Worm (Caenorhabditis elegans): ENCODE data around the gene C16C8.26.

The C16C8.26 gene

ce11 chrII:3444280-3444679 is 13.8 kb downstream of the C16C8.26 start, which contains the start of gene C16C8.4:
TSS of gene C16C8.4 (minus strand) at chrII:3444380.
- no peak for TF ChIP-seq him-1 (tag; optimal IDR thresholded peaks at IDR 0.05)
- TF ChIP-seq W03F9.2 (tag; optimal IDR thresholded peaks at IDR 0.05) = no peak
- TF ChIP-seq dao-5 (tag; optimal IDR thresholded peaks at IDR 0.05) = no peak

- TF ChIP-seq W03F9.2 (tag; optimal IDR thresholded peaks at IDR 0.05) (no peak), him-1 (tag; optimal IDR thresholded peaks at IDR 0.05) (no peak), dao-5 (tag; optimal IDR thresholded peaks at IDR 0.05) (no peak)
Measured at ce11 chrII:3443154-3443553, 15.0 kb downstream of the C16C8.26 start, which contains the start of gene C16C8.22. TSS of gene C16C8.22 (minus strand) at chrII:3443254.

- TF ChIP-seq him-1 (tag; optimal IDR thresholded peaks at IDR 0.05) (no peak), W03F9.2 (tag; optimal IDR thresholded peaks at IDR 0.05) (no peak), dao-5 (tag; optimal IDR thresholded peaks at IDR 0.05) (no peak)
Measured at ce11 chrII:3441377-3441776, 16.7 kb downstream of the C16C8.26 start, which contains the start of gene C16C8.27. TSS of gene C16C8.27 (plus strand) at chrII:3441677.

DNA sequence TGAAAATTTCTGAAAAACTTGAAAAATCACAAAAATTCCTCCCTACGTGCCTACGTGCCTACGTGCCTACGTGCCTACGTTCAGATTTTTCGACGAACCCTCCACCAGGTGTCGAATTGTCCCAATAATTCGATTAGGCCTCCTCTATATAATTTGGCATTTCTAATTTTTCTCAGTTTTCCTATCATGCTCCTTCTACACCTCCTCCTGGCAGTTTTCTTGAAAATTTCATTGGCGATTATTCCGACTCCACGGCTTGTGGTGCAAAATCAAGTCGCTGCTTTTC is 17.5 kb downstream of the C16C8.26 start, which contains the start of gene C16C8.17:
Gene C16C8.17 (plus strand): TSS at position 187 of the 286 bp plus-strand sequence.
- no peak for TF ChIP-seq him-1 (tag; optimal IDR thresholded peaks at IDR 0.05)
- no peak for TF ChIP-seq W03F9.2 (tag; optimal IDR thresholded peaks at IDR 0.05)

ce11 chrII:3439842-3440640 is 18.1 kb downstream of the C16C8.26 start:
- no peak for TF ChIP-seq W03F9.2 (tag; optimal IDR thresholded peaks at IDR 0.05)
- TF ChIP-seq him-1 (tag; optimal IDR thresholded peaks at IDR 0.05) = no peak
- TF ChIP-seq dao-5 (tag; optimal IDR thresholded peaks at IDR 0.05) = no peak

- TF ChIP-seq W03F9.2 (tag; optimal IDR thresholded peaks at IDR 0.05) = no peak
- peak; percentile 73 for TF ChIP-seq dao-5 (tag; optimal IDR thresholded peaks at IDR 0.05)
- TF ChIP-seq him-1 (tag; optimal IDR thresholded peaks at IDR 0.05) = no peak
Measured at ce11 chrII:3439244-3439698, 18.8 kb downstream of the C16C8.26 start.

ce11 chrII:3438280-3438679 is 19.8 kb downstream of the C16C8.26 start:
- no peak for TF ChIP-seq dao-5 (tag; optimal IDR thresholded peaks at IDR 0.05)
- TF ChIP-seq him-1 (tag; optimal IDR thresholded peaks at IDR 0.05) = no peak
- TF ChIP-seq W03F9.2 (tag; optimal IDR thresholded peaks at IDR 0.05) = no peak

ce11 chrII:3437393-3437792 is 20.7 kb downstream of the C16C8.26 start:
- TF ChIP-seq him-1 (tag; optimal IDR thresholded peaks at IDR 0.05) = no peak
- no peak for TF ChIP-seq dao-5 (tag; optimal IDR thresholded peaks at IDR 0.05)
- TF ChIP-seq W03F9.2 (tag; optimal IDR thresholded peaks at IDR 0.05) = no peak

DNA sequence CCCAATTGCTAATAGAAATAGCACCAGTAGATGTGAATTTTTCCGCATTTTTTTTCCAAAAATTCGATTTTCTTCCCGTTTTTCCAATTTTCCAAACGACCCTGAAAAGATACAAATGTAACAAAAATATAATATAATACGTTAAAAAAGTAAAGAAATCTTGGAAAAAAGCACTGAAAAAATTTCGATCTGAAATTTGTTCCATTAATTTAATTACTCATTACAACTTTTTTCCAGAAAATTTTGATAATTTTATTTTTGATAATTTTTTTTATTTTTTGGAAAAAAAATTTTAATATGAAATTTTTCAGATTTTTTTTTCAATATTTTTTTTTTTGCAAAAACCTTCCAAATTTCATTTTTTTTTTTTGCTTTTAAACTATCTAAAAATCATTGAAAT is 21.7 kb downstream of the C16C8.26 start, which contains the start of gene skpo-2:
Gene skpo-2 (minus strand): TSS at position 101 of the 400 bp plus-strand sequence.
- TF ChIP-seq him-1 (tag; optimal IDR thresholded peaks at IDR 0.05) (no peak), dao-5 (tag; optimal IDR thresholded peaks at IDR 0.05) (no peak), W03F9.2 (tag; optimal IDR thresholded peaks at IDR 0.05) (no peak)

- TF ChIP-seq him-1 (tag; optimal IDR thresholded peaks at IDR 0.05) (no peak), W03F9.2 (tag; optimal IDR thresholded peaks at IDR 0.05) (no peak), dao-5 (tag; optimal IDR thresholded peaks at IDR 0.05) (no peak)
Measured at ce11 chrII:3434893-3435503, 23.1 kb downstream of the C16C8.26 start.

DNA sequence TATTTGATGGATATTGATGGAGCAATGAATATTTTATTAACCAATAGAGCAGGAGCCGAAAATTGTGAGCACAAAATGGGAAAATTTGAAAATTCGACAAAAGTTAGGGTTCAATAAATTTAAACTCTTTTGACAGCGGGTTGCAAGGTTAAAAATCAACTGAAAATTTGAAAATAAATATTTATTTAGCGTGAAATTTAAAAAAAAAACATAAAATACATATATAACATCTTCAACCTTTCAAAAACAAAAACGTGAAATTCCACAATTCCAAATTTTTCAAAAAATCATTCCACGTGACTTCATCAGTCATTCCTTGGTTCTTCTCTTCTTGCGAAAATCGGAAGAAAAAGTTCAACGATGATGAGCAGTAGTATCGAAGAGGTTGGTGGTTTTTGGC is 28.7 kb downstream of the C16C8.26 start, which contains the start of gene C16C8.18:
Gene C16C8.18 (plus strand): TSS at position 301 of the 400 bp plus-strand sequence.
- TF ChIP-seq W03F9.2 (tag; optimal IDR thresholded peaks at IDR 0.05) (no peak), him-1 (tag; optimal IDR thresholded peaks at IDR 0.05) (no peak), dao-5 (tag; optimal IDR thresholded peaks at IDR 0.05) (no peak)

DNA sequence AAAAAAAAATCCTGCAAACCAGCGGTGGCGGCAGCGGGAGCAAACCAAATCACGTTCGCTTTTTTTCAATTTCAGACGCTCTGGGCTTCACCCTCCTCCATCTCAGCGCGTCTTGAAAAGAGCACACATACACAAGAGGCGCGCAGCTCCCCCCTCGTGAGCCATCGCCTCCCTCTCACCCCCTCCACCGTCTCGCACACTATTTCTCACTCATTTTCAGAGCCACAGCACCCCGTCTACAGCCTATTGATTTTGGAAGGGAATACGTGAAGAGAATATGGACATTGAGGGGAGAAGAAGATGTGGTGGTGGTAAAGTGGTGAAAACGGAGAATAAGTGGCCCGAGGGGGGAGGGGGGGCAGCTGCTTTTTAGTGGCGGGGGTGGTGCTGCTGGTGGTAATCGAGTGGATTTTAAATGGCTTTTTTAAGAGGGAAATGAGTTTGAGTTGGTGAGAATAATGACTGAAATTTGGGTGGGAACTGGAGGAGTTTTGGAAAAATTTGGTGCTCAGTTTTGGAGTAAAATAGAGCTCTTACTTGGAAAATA is 29.9 kb downstream of the C16C8.26 start:
- TF ChIP-seq him-1 (tag; optimal IDR thresholded peaks at IDR 0.05) (peak; percentile 84), dao-5 (tag; optimal IDR thresholded peaks at IDR 0.05) (no peak)

- TF ChIP-seq him-1 (tag; optimal IDR thresholded peaks at IDR 0.05) (no peak), dao-5 (tag; optimal IDR thresholded peaks at IDR 0.05) (no peak), W03F9.2 (tag; optimal IDR thresholded peaks at IDR 0.05) (no peak)
Measured at ce11 chrII:3425433-3425832, 32.7 kb downstream of the C16C8.26 start, which contains the start of gene nep-11. TSS of gene nep-11 (minus strand) at chrII:3425533.

DNA sequence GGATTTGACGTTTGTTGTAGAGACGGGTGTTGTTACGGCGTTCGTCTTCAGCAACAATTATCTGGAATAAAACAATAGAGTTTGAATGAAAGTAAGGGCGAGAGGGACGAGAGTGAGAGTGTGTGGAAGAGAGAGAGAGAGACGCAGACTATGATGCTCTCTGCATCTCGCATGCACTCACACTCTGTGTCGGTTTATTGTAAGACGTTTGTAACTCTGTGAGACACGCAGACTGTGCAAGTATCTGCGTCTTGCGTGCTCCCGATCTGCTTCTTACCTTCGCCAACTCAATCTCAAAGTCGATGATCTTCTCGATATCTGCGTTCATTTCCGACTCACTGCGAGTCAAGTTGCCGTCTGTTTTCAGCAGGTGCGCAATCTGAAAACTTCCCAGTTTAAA is 35.2 kb downstream of the C16C8.26 start:
- TF ChIP-seq dao-5 (tag; optimal IDR thresholded peaks at IDR 0.05) (no peak), him-1 (tag; optimal IDR thresholded peaks at IDR 0.05) (no peak), W03F9.2 (tag; optimal IDR thresholded peaks at IDR 0.05) (no peak)
